Worm (Caenorhabditis elegans): ENCODE data around the gene ssp-32.

DNA sequence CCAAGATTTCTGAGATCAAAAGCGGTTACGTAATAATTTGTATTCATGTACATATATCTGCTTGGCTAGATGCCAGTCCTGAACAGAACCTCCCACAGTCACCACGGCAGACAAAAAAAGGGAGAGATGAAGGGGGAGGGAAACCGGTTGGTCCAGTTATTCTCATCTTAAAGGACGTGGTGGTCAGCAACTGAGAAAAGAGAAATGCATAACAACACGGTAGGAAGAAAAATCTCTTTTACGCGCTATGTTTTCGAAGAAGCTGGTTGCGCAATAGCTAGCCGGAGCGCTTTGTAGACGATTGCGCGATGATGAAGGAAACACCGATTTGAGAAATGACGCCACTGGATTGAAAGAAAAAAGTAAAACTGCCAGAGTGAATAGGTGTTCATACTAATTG is 22.8 kb downstream of the ssp-32 start:
- TF ChIP-seq hlh-8 (tag; optimal IDR thresholded peaks at IDR 0.05) = no peak
- no peak for TF ChIP-seq Y22D7AL.16 (tag; optimal IDR thresholded peaks at IDR 0.05)
- no peak for TF ChIP-seq che-1 (tag; optimal IDR thresholded peaks at IDR 0.05)
